Fruit fly (Drosophila melanogaster) whole organism, embryonic: Measurements from ENCODE around the gene Snapin.

Experiments
- Bdp1 ChIP-seq: fragments of 200-800 bp; sonication (Bioruptor generic); optimal IDR thresholded peaks from 3 replicates; lab custom pipeline; 2016; ENCODE audit warnings: missing biosample characterization, missing genetic modification characterization
- CG1024 ChIP-seq: fragments of 200-800 bp; sonication (Bioruptor generic); IDR thresholded peaks from 2 replicates; pipeline ENCODE4 v1.3.6; 2022; ENCODE audit warnings: missing biosample characterization, missing genetic modification characterization
- CG10431 ChIP-seq: fragments of 200-800 bp; sonication (Bioruptor generic); optimal IDR thresholded peaks from 3 replicates; lab custom pipeline; 2018; ENCODE audit warnings: missing biosample characterization, mild to moderate bottlenecking, missing genetic modification characterization
- CG10565 ChIP-seq: fragments of 200-800 bp; sonication (Bioruptor generic); optimal IDR thresholded peaks from 3 replicates; lab custom pipeline; 2016; ENCODE audit warnings: missing biosample characterization, mild to moderate bottlenecking, missing genetic modification characterization
- CG11093 ChIP-seq: fragments of 200-800 bp; sonication (Bioruptor generic); IDR thresholded peaks from 3 replicates; pipeline ENCODE4 v1.3.6; 2022; ENCODE audit warnings: missing biosample characterization, missing genetic modification characterization
- CG11247 ChIP-seq: fragments of 200-800 bp; sonication (Bioruptor generic); IDR thresholded peaks from 2 replicates; pipeline ENCODE4 v1.3.6; 2022; ENCODE audit warnings: missing biosample characterization, missing genetic modification characterization
- CG14014 ChIP-seq: fragments of 200-800 bp; sonication (Bioruptor generic); IDR thresholded peaks from 2 replicates; pipeline ENCODE4 v1.3.6; 2022; ENCODE audit warnings: missing biosample characterization, missing genetic modification characterization
- CG18599 ChIP-seq: fragments of 200-800 bp; sonication (Bioruptor generic); optimal IDR thresholded peaks from 3 replicates; lab custom pipeline; 2017; ENCODE audit warnings: missing biosample characterization, missing genetic modification characterization, mild to moderate bottlenecking, moderate library complexity, missing genetic modification reagents
- CG2202 ChIP-seq: fragments of 200-800 bp; sonication (Bioruptor generic); optimal IDR thresholded peaks from 2 replicates; lab custom pipeline; 2018; ENCODE audit warnings: missing biosample characterization, mild to moderate bottlenecking, missing genetic modification characterization
- CG2712 ChIP-seq: fragments of 200-800 bp; optimal IDR thresholded peaks from 3 replicates; lab custom pipeline; 2019; ENCODE audit warnings: missing biosample characterization, mild to moderate bottlenecking, missing genetic modification characterization, moderate library complexity
- CG3163 ChIP-seq: fragments of 200-800 bp; sonication (Bioruptor generic); optimal IDR thresholded peaks from 3 replicates; lab custom pipeline; 2016; ENCODE audit warnings: missing biosample characterization, missing genetic modification characterization
- CG3847 ChIP-seq: fragments of 200-800 bp; sonication (Bioruptor generic); IDR thresholded peaks from 2 replicates; pipeline ENCODE4 v1.3.6; 2022; ENCODE audit warnings: missing biosample characterization, missing genetic modification characterization
- CG4360 ChIP-seq: fragments of 200-800 bp; sonication (Bioruptor generic); IDR thresholded peaks from 2 replicates; pipeline ENCODE4 v1.3.6; 2022; ENCODE audit warnings: missing biosample characterization, missing genetic modification characterization
- CG43689 ChIP-seq: fragments of 200-800 bp; sonication (Bioruptor generic); IDR thresholded peaks from 2 replicates; pipeline ENCODE4 v1.3.6; 2022; ENCODE audit warnings: missing biosample characterization, missing genetic modification characterization
- CG4820 ChIP-seq: fragments of 200-800 bp; sonication (Bioruptor generic); optimal IDR thresholded peaks from 3 replicates; lab custom pipeline; 2016; ENCODE audit warnings: missing biosample characterization, missing genetic modification characterization
- CG4854 ChIP-seq: fragments of 200-800 bp; sonication (Bioruptor generic); optimal IDR thresholded peaks from 2 replicates; lab custom pipeline; 2016; ENCODE audit warnings: missing biosample characterization, missing genetic modification characterization, inconsistent platforms
- CG6689 ChIP-seq: fragments of 200-800 bp; sonication (Bioruptor generic); IDR thresholded peaks from 2 replicates; pipeline ENCODE4 v1.3.6; 2022; ENCODE audit warnings: missing biosample characterization, missing genetic modification characterization
- CG6813 ChIP-seq: fragments of 200-800 bp; sonication (Bioruptor generic); optimal IDR thresholded peaks from 2 replicates; lab custom pipeline; 2017; ENCODE audit warnings: missing biosample characterization, missing genetic modification characterization, mild to moderate bottlenecking, moderate library complexity, missing genetic modification reagents
- CG8290 ChIP-seq, 3 experiments: fragments of 200-800 bp; sonication (Bioruptor generic); optimal IDR thresholded peaks; 2 replicates each; lab custom pipeline; 2016 to 2019; ENCODE audit warnings: missing biosample characterization in 3 of 3, missing genetic modification characterization in 3 of 3, mild to moderate bottlenecking in 2 of 3, moderate library complexity in 1 of 3
- CG8359 ChIP-seq: fragments of 200-800 bp; sonication (Bioruptor generic); optimal IDR thresholded peaks from 2 replicates; lab custom pipeline; 2017; ENCODE audit warnings: missing biosample characterization, mild to moderate bottlenecking, missing genetic modification characterization, borderline replicate concordance
- CG9609 ChIP-seq: fragments of 200-800 bp; sonication (Bioruptor generic); optimal IDR thresholded peaks from 3 replicates; lab custom pipeline; 2016; ENCODE audit warnings: missing biosample characterization, missing genetic modification characterization
- Fer3 ChIP-seq: fragments of 200-800 bp; sonication (Bioruptor generic); optimal IDR thresholded peaks from 2 replicates; lab custom pipeline; 2018; ENCODE audit warnings: missing biosample characterization, mild to moderate bottlenecking, missing genetic modification characterization, moderate library complexity
- HLH4C ChIP-seq: fragments of 200-800 bp; sonication (Bioruptor generic); IDR thresholded peaks from 3 replicates; pipeline ENCODE4 v1.3.6; 2022; ENCODE audit warnings: missing biosample characterization, missing genetic modification characterization; ENCODE audit not compliant: partially characterized antibody
- MBD-R2 ChIP-seq: fragments of 200-800 bp; sonication (Bioruptor generic); IDR thresholded peaks from 2 replicates; pipeline ENCODE4 v1.3.6; 2022; ENCODE audit warnings: missing biosample characterization, missing genetic modification characterization
- Max ChIP-seq: fragments of 200-800 bp; sonication (Bioruptor generic); optimal IDR thresholded peaks from 2 replicates; lab custom pipeline; 2016; ENCODE audit warnings: missing biosample characterization, mild to moderate bottlenecking, missing genetic modification characterization
- Med ChIP-seq: fragments of 200-800 bp; sonication (Bioruptor generic); peaks from one replicate; lab custom pipeline; 2016; ENCODE audit warnings: missing biosample characterization, missing genetic modification characterization, mild to moderate bottlenecking, inconsistent platforms, moderate library complexity
- TFAM ChIP-seq: fragments of 200-800 bp; sonication (Bioruptor generic); optimal IDR thresholded peaks from 2 replicates; lab custom pipeline; 2017; ENCODE audit warnings: missing biosample characterization, missing genetic modification characterization, inconsistent platforms
- Xrp1 ChIP-seq: fragments of 200-800 bp; sonication (Bioruptor generic); IDR thresholded peaks from 2 replicates; pipeline ENCODE4 v1.3.6; 2022; ENCODE audit warnings: missing biosample characterization, missing genetic modification characterization
- abd-A ChIP-seq: fragments of 200-800 bp; sonication (Bioruptor generic); optimal IDR thresholded peaks from 3 replicates; lab custom pipeline; 2019; ENCODE audit warnings: missing biosample characterization, mild to moderate bottlenecking, missing genetic modification characterization, moderate library complexity
- ash1 ChIP-seq: fragments of 200-800 bp; sonication (Bioruptor generic); optimal IDR thresholded peaks from 2 replicates; lab custom pipeline; 2018; ENCODE audit warnings: missing biosample characterization, mild to moderate bottlenecking, missing genetic modification characterization
- bab2 ChIP-seq: fragments of 200-800 bp; sonication (Bioruptor generic); optimal IDR thresholded peaks from 2 replicates; lab custom pipeline; 2016; ENCODE audit warnings: missing biosample characterization, missing genetic modification characterization
- bbx ChIP-seq: fragments of 200-800 bp; sonication (Bioruptor generic); IDR thresholded peaks from 2 replicates; pipeline ENCODE4 v1.3.6; 2022; ENCODE audit warnings: missing biosample characterization, missing genetic modification characterization; ENCODE audit not compliant: partially characterized antibody
- crc ChIP-seq: fragments of 200-800 bp; sonication (Bioruptor generic); optimal IDR thresholded peaks from 2 replicates; lab custom pipeline; 2016; ENCODE audit warnings: missing biosample characterization, missing genetic modification characterization
- eyg ChIP-seq: fragments of 200-800 bp; sonication (Bioruptor generic); optimal IDR thresholded peaks from 3 replicates; lab custom pipeline; 2016; ENCODE audit warnings: missing biosample characterization, missing genetic modification characterization
- fd102C ChIP-seq: fragments of 200-800 bp; sonication (Bioruptor generic); optimal IDR thresholded peaks from 2 replicates; lab custom pipeline; 2018; ENCODE audit warnings: missing biosample characterization, mild to moderate bottlenecking, missing genetic modification characterization, moderate library complexity
- gfzf ChIP-seq: fragments of 200-800 bp; sonication (Bioruptor generic); optimal IDR thresholded peaks from 2 replicates; lab custom pipeline; 2016; ENCODE audit warnings: missing biosample characterization, mild to moderate bottlenecking, missing genetic modification characterization, moderate library complexity
- ind ChIP-seq: fragments of 200-800 bp; sonication (Bioruptor generic); optimal IDR thresholded peaks from 3 replicates; lab custom pipeline; 2016; ENCODE audit warnings: missing biosample characterization, missing genetic modification characterization
- kah ChIP-seq: fragments of 200-800 bp; sonication (Bioruptor generic); optimal IDR thresholded peaks from 2 replicates; lab custom pipeline; 2018; ENCODE audit warnings: missing biosample characterization, mild to moderate bottlenecking, missing genetic modification characterization
- ken ChIP-seq: fragments of 200-800 bp; sonication (Bioruptor generic); IDR thresholded peaks from 3 replicates; pipeline ENCODE4 v1.3.6; 2022; ENCODE audit warnings: missing biosample characterization, missing genetic modification characterization
- lmd ChIP-seq: fragments of 200-800 bp; sonication (Bioruptor generic); IDR thresholded peaks from 2 replicates; pipeline ENCODE4 v1.3.6; 2022; ENCODE audit warnings: missing biosample characterization, missing genetic modification characterization
- lov ChIP-seq, 2 experiments: fragments of 200-800 bp in 1 of 2; fragments of >200 bp in 1 of 2; sonication (Bioruptor generic) in 1 of 2; IDR thresholded peaks in 1 of 2; optimal IDR thresholded peaks in 1 of 2; 2 replicates in 1 of 2; 3 replicates in 1 of 2; pipeline versions ENCODE4 v1.3.6 to Lab custom; 2017 to 2022; ENCODE audit warnings: missing biosample characterization in 1 of 2, missing genetic modification characterization in 1 of 2
- onecut ChIP-seq: fragments of 200-800 bp; sonication (Bioruptor generic); IDR thresholded peaks from 2 replicates; pipeline ENCODE4 v1.3.6; 2022; ENCODE audit warnings: missing biosample characterization, missing genetic modification characterization
- org-1 ChIP-seq: fragments of 200-800 bp; sonication (Bioruptor generic); optimal IDR thresholded peaks from 2 replicates; lab custom pipeline; 2017; ENCODE audit warnings: missing biosample characterization, missing genetic modification characterization
- peb ChIP-seq: fragments of 200-800 bp; sonication (Bioruptor generic); IDR thresholded peaks from 2 replicates; pipeline ENCODE4 v1.3.6; 2022; ENCODE audit warnings: missing biosample characterization, missing genetic modification characterization
- pita ChIP-seq: fragments of 200-800 bp; sonication (Bioruptor generic); optimal IDR thresholded peaks from 2 replicates; lab custom pipeline; 2017; ENCODE audit warnings: missing biosample characterization, mild to moderate bottlenecking, missing genetic modification characterization
- ranshi ChIP-seq: fragments of 200-800 bp; sonication (Bioruptor generic); IDR thresholded peaks from 2 replicates; pipeline ENCODE4 v1.3.6; 2022; ENCODE audit warnings: missing biosample characterization, missing genetic modification characterization
- row ChIP-seq: fragments of 200-800 bp; sonication (Bioruptor generic); IDR thresholded peaks from 3 replicates; pipeline ENCODE4 v1.3.6; 2022; ENCODE audit warnings: missing biosample characterization, missing genetic modification characterization
- salm ChIP-seq: fragments of 200-800 bp; sonication (Bioruptor generic); optimal IDR thresholded peaks from 2 replicates; lab custom pipeline; 2018; ENCODE audit warnings: missing biosample characterization, mild to moderate bottlenecking, missing genetic modification characterization
- shn ChIP-seq: fragments of 200-800 bp; sonication (Bioruptor generic); optimal IDR thresholded peaks from 3 replicates; lab custom pipeline; 2016; ENCODE audit warnings: missing biosample characterization, missing genetic modification characterization
- toy ChIP-seq: fragments of 200-800 bp; sonication (Bioruptor generic); IDR thresholded peaks from 2 replicates; pipeline ENCODE4 v1.3.6; 2022; ENCODE audit warnings: missing biosample characterization, missing genetic modification characterization

The Snapin gene

dm6 chr2L:2769476-2770185 lies 10.2 kb upstream of the Snapin start, which contains the start of the genes colt and HINT1 (continued):
- TF ChIP-seq HLH4C (no peak), bab2 (no peak), peb (GFP tag; lab: Robert Waterston, UW) (no peak), pita (GFP tag; lab: Kevin White, UChicago) (no peak), bbx (GFP tag; lab: Robert Waterston, UW) (peak; percentile 9; the same call in 1 of the 2 replicates), CG2202 (tag; lab: Kevin White, UChicago) (no peak), Max (GFP tag; lab: Kevin White, UChicago) (peak; percentile 8), CG10565 (GFP tag; lab: Kevin White, UChicago) (no peak), CG1024 (GFP tag; lab: Robert Waterston, UW) (no peak), Fer3 (tag; lab: Kevin White, UChicago) (no peak), CG11093 (GFP tag; lab: Robert Waterston, UW) (no peak), lmd (no peak), ken (GFP tag; lab: Robert Waterston, UW) (no peak), salm (tag; lab: Kevin White, UChicago) (peak; percentile 17), org-1 (GFP tag; lab: Kevin White, UChicago) (no peak), CG8290 (GFP tag; optimal IDR thresholded peaks at IDR 0.05; lab: Kevin White, UChicago) (no peak), CG8290 (tag; optimal IDR thresholded peaks at IDR 0.05; lab: Kevin White, UChicago) (peak in 1 of 2 experiments; percentile 18), TFAM (no peak), row (GFP tag; lab: Robert Waterston, UW) (peak; percentile 47), CG6689 (peak; percentile 18; the same call in 1 of the 2 replicates), CG3847 (peak; percentile 84), CG10431 (peak; percentile 22), Xrp1 (GFP tag; lab: Robert Waterston, UW) (no peak), abd-A (no peak), gfzf (peak; percentile 91), CG18599 (GFP tag; lab: Kevin White, UChicago) (no peak), CG4854 (GFP tag; lab: Kevin White, UChicago) (no peak), ind (GFP tag; lab: Kevin White, UChicago) (no peak), CG2712 (tag; lab: Kevin White, UChicago) (peak; percentile 54), CG11247 (GFP tag; lab: Robert Waterston, UW) (no peak), CG6813 (GFP tag; lab: Kevin White, UChicago) (no peak), lov (optimal IDR thresholded peaks at IDR 0.05; lab: Kevin White, UChicago) (no peak), lov (GFP tag; IDR thresholded peaks at IDR 0.05; lab: Robert Waterston, UW) (no peak), crc (GFP tag; lab: Kevin White, UChicago) (no peak), kah (GFP tag; lab: Kevin White, UChicago) (peak; percentile 23), CG14014 (GFP tag; lab: Robert Waterston, UW) (no peak), CG4360 (GFP tag; lab: Robert Waterston, UW) (no peak), MBD-R2 (GFP tag; lab: Robert Waterston, UW) (peak; percentile 96), fd102C (GFP tag; lab: Kevin White, UChicago) (no peak), CG9609 (GFP tag; lab: Kevin White, UChicago) (no peak), CG8359 (GFP tag; lab: Kevin White, UChicago) (no peak), CG43689 (GFP tag; lab: Robert Waterston, UW) (no peak), Med (GFP tag; lab: Kevin White, UChicago) (peak; percentile 85), Bdp1 (GFP tag; lab: Kevin White, UChicago) (no peak), toy (GFP tag; lab: Robert Waterston, UW) (no peak), ranshi (GFP tag; lab: Robert Waterston, UW) (no peak), shn (GFP tag; lab: Kevin White, UChicago) (no peak), ash1 (GFP tag; lab: Kevin White, UChicago) (no peak), onecut (GFP tag; lab: Robert Waterston, UW) (no peak), CG3163 (GFP tag; lab: Kevin White, UChicago) (no peak), eyg (GFP tag; lab: Kevin White, UChicago) (no peak), CG4820 (GFP tag; lab: Kevin White, UChicago) (no peak)
